Fruit fly (Drosophila melanogaster): ENCODE results near the gene Or33a.

Gene Or33a

DNA sequence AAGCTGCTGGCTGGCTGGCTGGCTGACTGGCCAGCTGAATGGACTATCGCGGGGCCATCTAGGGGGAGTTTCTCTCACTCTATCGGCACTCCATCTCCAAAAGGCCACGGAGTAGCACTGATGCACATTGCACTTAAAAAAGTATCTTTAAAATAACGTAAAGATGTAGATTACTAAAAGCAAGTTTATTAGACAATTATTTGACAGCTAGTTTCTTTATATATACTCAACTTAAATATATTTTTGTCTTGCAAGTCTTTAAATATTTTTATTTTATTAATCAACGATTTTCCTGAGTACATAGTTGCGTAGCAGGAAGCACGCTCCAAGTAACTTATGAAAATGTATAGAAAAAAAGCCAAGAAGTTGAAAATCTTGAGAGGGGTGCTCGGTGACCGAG is 42.6 kb downstream of the Or33a start:
- TF ChIP-seq Myc (optimal IDR thresholded peaks at IDR 0.05) (no peak), Sin3A (optimal IDR thresholded peaks at IDR 0.05) (no peak), ttk (optimal IDR thresholded peaks at IDR 0.05) (no peak), insv (optimal IDR thresholded peaks at IDR 0.05) (no peak), psq (optimal IDR thresholded peaks at IDR 0.05) (no peak), h (optimal IDR thresholded peaks at IDR 0.05) (no peak)

DNA sequence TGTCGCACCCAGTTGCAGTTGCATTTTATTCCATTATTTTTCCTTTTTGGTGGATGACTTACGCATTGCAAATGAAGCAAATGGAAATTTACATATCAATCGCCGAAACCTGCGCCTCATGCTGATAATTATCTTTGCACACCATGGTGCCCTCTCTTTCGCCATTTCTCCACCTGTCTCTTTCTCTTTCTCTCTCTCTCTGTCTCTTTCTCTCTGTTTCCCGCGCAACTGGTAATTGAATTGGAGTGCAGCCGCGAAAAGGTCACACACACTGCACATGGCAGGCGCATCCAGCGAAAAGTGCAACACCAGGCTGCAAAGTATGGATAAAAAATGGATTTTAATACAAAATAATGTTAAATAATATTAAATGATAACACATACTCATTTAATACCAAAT is 43.4 kb downstream of the Or33a start:
- TF ChIP-seq psq (optimal IDR thresholded peaks at IDR 0.05) (no peak), h (optimal IDR thresholded peaks at IDR 0.05) (no peak), Myc (optimal IDR thresholded peaks at IDR 0.05) (no peak), ttk (optimal IDR thresholded peaks at IDR 0.05) (no peak), Sin3A (optimal IDR thresholded peaks at IDR 0.05) (no peak), insv (optimal IDR thresholded peaks at IDR 0.05) (no peak)

DNA sequence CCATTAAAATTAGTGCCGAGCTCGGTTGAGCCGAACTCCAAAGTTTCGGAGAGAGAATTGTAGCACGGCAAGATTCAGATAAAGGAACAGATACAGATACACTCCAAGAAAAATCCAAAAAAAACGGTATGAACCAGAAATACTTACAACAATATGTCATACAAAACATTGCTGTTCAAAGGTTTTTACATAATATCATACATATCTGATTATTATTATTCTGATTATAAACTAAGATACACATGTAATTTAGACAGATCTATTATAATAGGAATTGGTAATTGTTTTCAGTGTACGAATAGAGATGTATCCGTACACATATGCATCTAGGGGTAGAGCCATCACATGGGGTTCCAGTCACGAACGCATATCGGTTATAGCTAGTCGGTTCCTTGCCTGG is 45.8 kb downstream of the Or33a start:
- TF ChIP-seq ttk (optimal IDR thresholded peaks at IDR 0.05) (no peak), h (optimal IDR thresholded peaks at IDR 0.05) (no peak), insv (optimal IDR thresholded peaks at IDR 0.05) (no peak), Myc (optimal IDR thresholded peaks at IDR 0.05) (no peak), psq (optimal IDR thresholded peaks at IDR 0.05) (no peak), Sin3A (optimal IDR thresholded peaks at IDR 0.05) (no peak)

DNA sequence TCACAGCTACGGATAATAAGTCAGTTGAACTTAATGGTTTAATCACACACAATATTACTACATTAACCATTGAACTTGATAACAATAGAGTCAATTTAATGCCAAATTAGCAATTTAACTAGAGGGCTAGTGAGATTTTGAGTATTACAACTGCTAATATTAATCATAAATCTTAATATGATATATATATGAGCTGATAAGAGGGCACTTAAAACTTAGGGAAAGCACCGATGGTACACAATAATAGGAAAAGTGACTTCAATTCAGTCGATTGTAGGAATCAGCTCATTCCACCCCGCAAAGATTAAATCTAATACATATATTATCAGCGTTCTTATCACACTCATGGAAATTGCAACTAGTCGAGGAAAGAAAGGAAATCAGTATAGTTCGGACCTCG is 46.9 kb downstream of the Or33a start, which contains the start of gene CG16965:
Gene CG16965 (plus strand): TSS at position 382 of the 400 bp plus-strand sequence.
- no peak for TF ChIP-seq insv (optimal IDR thresholded peaks at IDR 0.05)
- no peak for TF ChIP-seq ttk (optimal IDR thresholded peaks at IDR 0.05)

Data from Kc167 (cell line).